Fruit fly (Drosophila melanogaster): ENCODE data around the gene CG14810.

Gene CG14810

DNA sequence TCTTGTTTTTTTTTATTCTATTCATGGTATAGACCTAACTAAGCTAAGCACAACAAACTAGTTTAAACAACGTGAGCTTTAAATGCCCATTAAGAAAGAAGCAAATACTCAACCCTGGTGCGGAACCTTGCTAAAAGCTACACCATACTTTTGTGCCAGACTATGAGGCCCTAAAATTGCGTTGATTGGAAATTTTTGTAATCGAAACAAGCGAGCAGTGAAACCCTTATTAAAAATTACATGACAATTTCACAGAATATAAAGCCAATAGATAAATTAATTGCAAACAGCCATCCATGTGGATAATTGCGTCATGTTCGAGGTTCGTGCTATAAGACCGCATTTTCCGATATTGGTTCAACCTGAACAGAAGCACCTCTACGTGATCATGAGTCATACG is 1.1 kb downstream of the CG14810 start (continued):
- TF ChIP-seq pros (GFP tag; optimal IDR thresholded peaks at IDR 0.05) (no peak), D (optimal IDR thresholded peaks at IDR 0.05) (no peak), D (GFP tag; optimal IDR thresholded peaks at IDR 0.05) (no peak), CG10366 (GFP tag; IDR thresholded peaks at IDR 0.05) (no peak), pita (GFP tag; optimal IDR thresholded peaks at IDR 0.05) (peak; percentile 23), psq (GFP tag; optimal IDR thresholded peaks at IDR 0.05) (no peak), amos (GFP tag; IDR thresholded peaks at IDR 0.05; ENCODE audit: partially characterized antibody) (no peak), CG1024 (GFP tag; IDR thresholded peaks at IDR 0.05) (no peak), cas (GFP tag; IDR thresholded peaks at IDR 0.05) (no peak), CG2875 (GFP tag; optimal IDR thresholded peaks at IDR 0.05) (no peak), CG5180 (GFP tag; optimal IDR thresholded peaks at IDR 0.05) (no peak), CG12071 (GFP tag; optimal IDR thresholded peaks at IDR 0.05) (no peak), CG10147 (GFP tag; optimal IDR thresholded peaks at IDR 0.05) (no peak), pfk (GFP tag; optimal IDR thresholded peaks at IDR 0.05) (no peak), CG12155 (GFP tag; optimal IDR thresholded peaks at IDR 0.05) (no peak), br (optimal IDR thresholded peaks at IDR 0.05) (no peak), gem (tag; optimal IDR thresholded peaks at IDR 0.05) (no peak), CG7786 (GFP tag; optimal IDR thresholded peaks at IDR 0.05) (no peak), Med (GFP tag) (peak; percentile 73), CG13287 (GFP tag; IDR thresholded peaks at IDR 0.05; ENCODE audit: partially characterized antibody) (peak; percentile 12; the same call in 1 of the 2 replicates), zen (tag; optimal IDR thresholded peaks at IDR 0.05) (peak; percentile 31), Nf-YA (GFP tag; IDR thresholded peaks at IDR 0.05) (no peak), CG13296 (GFP tag; optimal IDR thresholded peaks at IDR 0.05) (no peak), Dp (GFP tag; optimal IDR thresholded peaks at IDR 0.05) (peak; percentile 0), prd (optimal IDR thresholded peaks at IDR 0.05) (no peak), prd (GFP tag; IDR thresholded peaks at IDR 0.05) (no peak), unpg (GFP tag; optimal IDR thresholded peaks at IDR 0.05) (no peak), jigr1 (GFP tag; IDR thresholded peaks at IDR 0.05) (no peak), Oaz (GFP tag; IDR thresholded peaks at IDR 0.05) (no peak), CG18476 (GFP tag; optimal IDR thresholded peaks at IDR 0.05) (no peak), lilli (GFP tag; optimal IDR thresholded peaks at IDR 0.05) (no peak), CTCF (GFP tag; optimal IDR thresholded peaks at IDR 0.05) (peak; percentile 66), CG18262 (tag; optimal IDR thresholded peaks at IDR 0.05) (no peak), CG4282 (GFP tag; optimal IDR thresholded peaks at IDR 0.05) (no peak), Dbx (GFP tag; IDR thresholded peaks at IDR 0.05) (no peak), Rx (GFP tag; IDR thresholded peaks at IDR 0.05) (no peak), ems (GFP tag; optimal IDR thresholded peaks at IDR 0.05) (no peak), Eip74EF (GFP tag; optimal IDR thresholded peaks at IDR 0.05) (no peak), sd (tag; optimal IDR thresholded peaks at IDR 0.05) (no peak), Mes4 (GFP tag; optimal IDR thresholded peaks at IDR 0.05) (no peak), ftz-f1 (GFP tag; optimal IDR thresholded peaks at IDR 0.05) (no peak), esg (GFP tag; conservative IDR thresholded peaks at IDR 0.05) (no peak), slou (GFP tag; optimal IDR thresholded peaks at IDR 0.05) (no peak), Doc3 (GFP tag; IDR thresholded peaks at IDR 0.05; ENCODE audit: partially characterized antibody) (no peak)

DNA sequence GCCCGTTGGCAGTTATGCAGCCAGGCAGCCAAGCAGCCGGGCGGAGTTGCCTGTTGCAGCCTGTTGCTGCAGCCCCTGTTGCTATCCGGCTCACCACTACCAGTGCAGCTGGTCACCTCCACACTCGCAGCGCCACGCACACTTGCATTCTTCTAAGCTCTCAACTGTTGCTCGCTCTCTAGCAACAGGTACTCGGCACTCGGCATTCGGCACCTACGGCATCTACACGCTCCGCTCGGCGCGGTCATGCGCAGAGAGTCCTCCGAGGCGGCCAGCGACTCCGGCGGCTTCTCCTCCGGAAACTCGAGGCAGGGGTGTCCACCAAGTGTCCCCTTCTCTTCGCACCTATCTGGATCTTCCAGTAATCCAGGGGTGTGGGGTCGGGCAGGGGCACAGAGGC is 9.0 kb downstream of the CG14810 start:
- TF ChIP-seq zen2 (GFP tag; IDR thresholded peaks at IDR 0.05; ENCODE audit: partially characterized antibody) (no peak), Deaf1 (tag; optimal IDR thresholded peaks at IDR 0.05) (peak; percentile 76), scrt (GFP tag; optimal IDR thresholded peaks at IDR 0.05) (peak; percentile 96), insv (GFP tag; optimal IDR thresholded peaks at IDR 0.05) (no peak), cwo (GFP tag; optimal IDR thresholded peaks at IDR 0.05) (no peak)

Data from whole organism, embryonic.